Worm (Caenorhabditis elegans): ENCODE results near the gene M03A1.8.

The M03A1.8 gene

DNA sequence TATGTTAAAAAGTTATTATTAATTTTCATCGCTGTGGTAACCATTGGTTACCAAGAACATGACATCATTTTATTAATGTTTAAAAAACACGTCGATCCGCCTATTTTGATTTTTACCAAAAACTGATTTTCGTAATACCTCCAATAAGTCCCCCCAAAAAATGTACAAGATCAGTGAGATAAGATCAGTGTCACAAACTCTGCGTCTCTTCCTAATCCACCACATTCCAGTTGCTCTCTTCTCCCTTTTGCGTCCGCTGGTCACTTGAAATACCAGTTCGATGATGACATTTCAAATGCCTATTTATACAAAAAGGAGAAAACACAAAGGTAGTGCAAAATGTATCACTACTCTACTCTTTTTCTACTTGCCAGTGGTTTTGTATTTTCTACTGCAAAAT is at the start of gene M03A1.8:
M03A1.8 (plus strand) TSS at position 269 of the 400 bp plus-strand sequence.
- TF ChIP-seq W03F9.2 (tag; optimal IDR thresholded peaks at IDR 0.05) (no peak), him-1 (tag; optimal IDR thresholded peaks at IDR 0.05) (no peak), dao-5 (tag; optimal IDR thresholded peaks at IDR 0.05) (no peak)

DNA sequence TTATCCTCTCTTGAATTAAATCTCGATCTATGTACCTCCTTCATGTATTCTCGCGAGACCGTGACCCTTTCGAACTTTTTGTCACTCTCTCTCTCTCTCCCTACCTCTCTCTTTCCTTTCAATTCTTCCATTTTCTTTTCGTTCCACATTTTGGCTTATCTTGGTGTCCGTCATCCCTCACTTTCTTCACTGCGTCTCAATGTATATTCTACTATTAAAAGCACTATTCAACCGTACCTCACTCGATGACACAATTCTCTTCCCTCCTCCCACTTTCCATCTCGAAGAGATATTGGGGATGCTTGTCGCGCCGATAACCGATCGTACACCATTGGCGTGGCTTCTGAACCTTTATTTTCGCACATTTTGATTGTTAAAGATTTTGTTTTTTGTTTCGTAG is 49.5 kb upstream of the M03A1.8 start:
- TF ChIP-seq W03F9.2 (tag; optimal IDR thresholded peaks at IDR 0.05) (no peak), dao-5 (tag; optimal IDR thresholded peaks at IDR 0.05) (no peak), him-1 (tag; optimal IDR thresholded peaks at IDR 0.05) (no peak)

DNA sequence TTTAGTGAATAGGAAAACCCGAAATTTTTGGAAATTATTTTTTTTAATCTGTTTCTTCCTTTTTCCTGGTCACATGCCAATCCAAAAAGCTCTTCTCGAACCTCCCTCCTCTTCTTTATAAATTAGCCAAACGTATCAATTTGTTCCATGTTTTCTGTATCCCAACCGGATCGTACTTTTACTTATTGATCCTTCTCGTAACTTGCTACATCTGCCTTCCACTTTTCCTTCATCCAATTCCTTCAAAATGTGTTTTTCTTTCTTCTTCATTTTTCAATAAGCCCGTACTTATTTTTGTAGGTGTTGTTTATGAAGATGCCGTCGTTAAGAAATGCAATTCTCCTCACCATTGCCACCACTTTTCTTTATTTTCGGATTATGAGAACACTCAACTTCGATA is 48.2 kb upstream of the M03A1.8 start, which contains the start of gene cyp-23A1:
cyp-23A1 (plus strand) TSS at position 301 of the 400 bp plus-strand sequence.
- TF ChIP-seq dao-5 (tag; optimal IDR thresholded peaks at IDR 0.05), result no peak
- TF ChIP-seq him-1 (tag; optimal IDR thresholded peaks at IDR 0.05), result no peak
- TF ChIP-seq W03F9.2 (tag; optimal IDR thresholded peaks at IDR 0.05), result no peak

- TF ChIP-seq him-1 (tag; optimal IDR thresholded peaks at IDR 0.05) (no peak), W03F9.2 (tag; optimal IDR thresholded peaks at IDR 0.05) (no peak), dao-5 (tag; optimal IDR thresholded peaks at IDR 0.05) (no peak)
Measured at ce11 chrII:4516291-4516690, 43.8 kb upstream of the M03A1.8 start.

- no peak for TF ChIP-seq him-1 (tag; optimal IDR thresholded peaks at IDR 0.05)
- TF ChIP-seq W03F9.2 (tag; optimal IDR thresholded peaks at IDR 0.05), result no peak
Measured at ce11 chrII:4517254-4517653, 42.9 kb upstream of the M03A1.8 start.

ce11 chrII:4518300-4518907 is 41.7 kb upstream of the M03A1.8 start, which contains the start of gene hlh-1:
TSS of gene hlh-1 (plus strand) at chrII:4518574.
- TF ChIP-seq dao-5 (tag; optimal IDR thresholded peaks at IDR 0.05), result no peak

ce11 chrII:4519976-4520594 is 40.1 kb upstream of the M03A1.8 start:
- TF ChIP-seq him-1 (tag; optimal IDR thresholded peaks at IDR 0.05) (no peak), W03F9.2 (tag; optimal IDR thresholded peaks at IDR 0.05) (no peak), dao-5 (tag; optimal IDR thresholded peaks at IDR 0.05) (no peak)

DNA sequence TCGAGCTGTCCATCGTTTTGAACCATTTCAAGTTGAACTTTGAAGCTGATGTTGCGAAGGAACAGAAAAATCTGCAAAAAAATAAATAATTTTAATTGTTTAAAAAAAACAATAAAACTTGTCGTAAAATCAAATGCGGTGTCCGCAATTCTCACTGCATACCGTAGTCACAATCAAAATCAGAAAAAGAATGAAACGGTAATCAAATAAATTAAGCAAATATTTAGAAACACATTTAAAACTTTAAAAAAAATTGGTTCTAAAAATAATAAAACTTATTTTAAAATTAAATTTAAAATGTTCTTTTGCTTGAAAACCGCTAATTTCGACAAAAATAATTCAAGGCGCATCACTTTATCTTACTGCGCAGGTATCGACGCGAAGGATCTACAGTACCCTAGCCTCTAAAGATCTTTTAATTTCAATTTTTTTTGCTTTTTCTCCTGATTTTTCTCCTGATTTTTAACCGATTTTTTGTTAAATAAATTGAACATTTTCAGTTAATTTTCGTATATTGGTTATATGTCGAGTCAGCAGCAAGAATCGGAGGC is 36.9 kb upstream of the M03A1.8 start, which contains the start of the genes B0304.4 and B0304.2:
B0304.4 (minus strand) TSS at position 101 of the 551 bp plus-strand sequence.
B0304.2 (plus strand) TSS at position 501 of the 551 bp plus-strand sequence.
- TF ChIP-seq him-1 (tag; optimal IDR thresholded peaks at IDR 0.05) (no peak), W03F9.2 (tag; optimal IDR thresholded peaks at IDR 0.05) (no peak), dao-5 (tag; optimal IDR thresholded peaks at IDR 0.05) (no peak)

- TF ChIP-seq him-1 (tag; optimal IDR thresholded peaks at IDR 0.05), result no peak
- TF ChIP-seq dao-5 (tag; optimal IDR thresholded peaks at IDR 0.05), result no peak
- no peak for TF ChIP-seq W03F9.2 (tag; optimal IDR thresholded peaks at IDR 0.05)
Measured at ce11 chrII:4525185-4525584, 35.0 kb upstream of the M03A1.8 start.

ce11 chrII:4527800-4528199 is 32.3 kb upstream of the M03A1.8 start, which contains the start of gene sra-35:
TSS of gene sra-35 (minus strand) at chrII:4527900.
- TF ChIP-seq him-1 (tag; optimal IDR thresholded peaks at IDR 0.05), result no peak
- no peak for TF ChIP-seq dao-5 (tag; optimal IDR thresholded peaks at IDR 0.05)
- no peak for TF ChIP-seq W03F9.2 (tag; optimal IDR thresholded peaks at IDR 0.05)

ce11 chrII:4531880-4532279 is 28.3 kb upstream of the M03A1.8 start, which contains the start of gene sra-32:
TSS of gene sra-32 (minus strand) at chrII:4531980.
- TF ChIP-seq him-1 (tag; optimal IDR thresholded peaks at IDR 0.05), result no peak
- no peak for TF ChIP-seq dao-5 (tag; optimal IDR thresholded peaks at IDR 0.05)
- TF ChIP-seq W03F9.2 (tag; optimal IDR thresholded peaks at IDR 0.05), result no peak

- TF ChIP-seq W03F9.2 (tag; optimal IDR thresholded peaks at IDR 0.05) (no peak), dao-5 (tag; optimal IDR thresholded peaks at IDR 0.05) (no peak), him-1 (tag; optimal IDR thresholded peaks at IDR 0.05) (no peak)
Measured at ce11 chrII:4537141-4537540, 23.0 kb upstream of the M03A1.8 start, which contains the start of gene sra-33. TSS of gene sra-33 (minus strand) at chrII:4537241.

ce11 chrII:4540631-4541030 is 19.5 kb upstream of the M03A1.8 start, which contains the start of gene sra-36:
TSS of gene sra-36 (minus strand) at chrII:4540731.
- no peak for TF ChIP-seq dao-5 (tag; optimal IDR thresholded peaks at IDR 0.05)
- no peak for TF ChIP-seq W03F9.2 (tag; optimal IDR thresholded peaks at IDR 0.05)
- no peak for TF ChIP-seq him-1 (tag; optimal IDR thresholded peaks at IDR 0.05)

ce11 chrII:4543568-4543967 is 16.6 kb upstream of the M03A1.8 start, which contains the start of gene sra-34:
TSS of gene sra-34 (minus strand) at chrII:4543668.
- TF ChIP-seq him-1 (tag; optimal IDR thresholded peaks at IDR 0.05) (no peak), W03F9.2 (tag; optimal IDR thresholded peaks at IDR 0.05) (no peak), dao-5 (tag; optimal IDR thresholded peaks at IDR 0.05) (no peak)
